Worm (Caenorhabditis elegans): ENCODE results near the gene cyn-13.
A peak's percentile ranks its signal among the peaks of the same experiment; 100 is the strongest.

cyn-13 gene

ce11 chrIV:17126512-17126911 is 10.1 kb upstream of the cyn-13 start:
- no peak for TF ChIP-seq aly-1 (tag; optimal IDR thresholded peaks at IDR 0.05)
- no peak for TF ChIP-seq flt-1 (GFP tag; IDR thresholded peaks at IDR 0.05)
- TF ChIP-seq tbx-11 (GFP tag; IDR thresholded peaks at IDR 0.05), result no peak
- TF ChIP-seq tbx-37 (GFP tag; conservative IDR thresholded peaks at IDR 0.05), result no peak; the same call in 1 of the 2 replicates
- TF ChIP-seq B0310.2 (tag; optimal IDR thresholded peaks at IDR 0.05), result no peak
- no peak for TF ChIP-seq ceh-13 (GFP tag; optimal IDR thresholded peaks at IDR 0.05)
- no peak for TF ChIP-seq pes-1 (GFP tag; IDR thresholded peaks at IDR 0.05)
- no peak for TF ChIP-seq ama-1 (optimal IDR thresholded peaks at IDR 0.05)
- no peak for TF ChIP-seq sea-1 (GFP tag; conservative IDR thresholded peaks at IDR 0.05)
- no peak for TF ChIP-seq hmbx-1 (tag; optimal IDR thresholded peaks at IDR 0.05)

- TF ChIP-seq hmg-4 (GFP tag; optimal IDR thresholded peaks at IDR 0.05) (no peak), aly-1 (tag; optimal IDR thresholded peaks at IDR 0.05) (no peak), sea-1 (GFP tag; conservative IDR thresholded peaks at IDR 0.05) (no peak), ceh-13 (GFP tag; optimal IDR thresholded peaks at IDR 0.05) (no peak), ets-7 (tag; optimal IDR thresholded peaks at IDR 0.05) (no peak), tbx-11 (GFP tag; IDR thresholded peaks at IDR 0.05) (no peak), flt-1 (GFP tag; IDR thresholded peaks at IDR 0.05) (no peak), B0310.2 (tag; optimal IDR thresholded peaks at IDR 0.05) (no peak), ceh-36 (tag; optimal IDR thresholded peaks at IDR 0.05) (no peak), pes-1 (GFP tag; IDR thresholded peaks at IDR 0.05) (no peak), F13C5.2 (tag; optimal IDR thresholded peaks at IDR 0.05) (no peak), scrt-1 (GFP tag; IDR thresholded peaks at IDR 0.05) (no peak)
Observed at ce11 chrIV:17125967-17126366, 9.5 kb upstream of the cyn-13 start.

- TF ChIP-seq B0310.2 (tag; optimal IDR thresholded peaks at IDR 0.05) (no peak), scrt-1 (GFP tag; IDR thresholded peaks at IDR 0.05) (no peak)
Observed at ce11 chrIV:17121058-17121773, 4.8 kb upstream of the cyn-13 start.

- TF ChIP-seq flt-1 (GFP tag; IDR thresholded peaks at IDR 0.05) (no peak), tbx-11 (GFP tag; IDR thresholded peaks at IDR 0.05) (no peak), F13C5.2 (tag; optimal IDR thresholded peaks at IDR 0.05) (no peak), tra-4 (tag; optimal IDR thresholded peaks at IDR 0.05) (no peak)
Observed at ce11 chrIV:17118987-17119732, 2.7 kb upstream of the cyn-13 start, which contains the start of gene itsn-1. TSS of gene itsn-1 (plus strand) at chrIV:17119682.

- TF ChIP-seq ama-1 (optimal IDR thresholded peaks at IDR 0.05), result no peak
- no peak for TF ChIP-seq ceh-36 (tag; optimal IDR thresholded peaks at IDR 0.05)
- TF ChIP-seq aly-1 (tag; optimal IDR thresholded peaks at IDR 0.05), result no peak
Observed at ce11 chrIV:17118585-17118984, 2.1 kb upstream of the cyn-13 start, which contains the start of gene uaf-2. TSS of gene uaf-2 (minus strand) at chrIV:17118767.

- TF ChIP-seq pes-1 (GFP tag; IDR thresholded peaks at IDR 0.05), result 0 out of 2 replicates have a peak, but pooled peaks have one; percentile 23
- TF ChIP-seq scrt-1 (GFP tag; IDR thresholded peaks at IDR 0.05), result no peak
Observed at ce11 chrIV:17116821-17117220, 364 bp upstream of the cyn-13 start.

ce11 chrIV:17111813-17112212 is 4.6 kb downstream of the cyn-13 start, which contains the start of gene Y116A8C.33:
TSS of gene Y116A8C.33 (plus strand) at chrIV:17112113.
- TF ChIP-seq ama-1 (optimal IDR thresholded peaks at IDR 0.05), result no peak
- TF ChIP-seq B0310.2 (tag; optimal IDR thresholded peaks at IDR 0.05), result no peak
- TF ChIP-seq ets-7 (tag; optimal IDR thresholded peaks at IDR 0.05), result no peak
- no peak for TF ChIP-seq hmbx-1 (tag; optimal IDR thresholded peaks at IDR 0.05)
- TF ChIP-seq tra-4 (tag; optimal IDR thresholded peaks at IDR 0.05), result no peak
- TF ChIP-seq flt-1 (GFP tag; IDR thresholded peaks at IDR 0.05), result no peak
- no peak for TF ChIP-seq tbx-11 (GFP tag; IDR thresholded peaks at IDR 0.05)
- TF ChIP-seq scrt-1 (GFP tag; IDR thresholded peaks at IDR 0.05), result no peak
- no peak for TF ChIP-seq tbx-37 (GFP tag; conservative IDR thresholded peaks at IDR 0.05)
- no peak for TF ChIP-seq pes-1 (GFP tag; IDR thresholded peaks at IDR 0.05)
- TF ChIP-seq ceh-36 (tag; optimal IDR thresholded peaks at IDR 0.05), result no peak
- no peak for TF ChIP-seq hmg-4 (GFP tag; optimal IDR thresholded peaks at IDR 0.05)
- TF ChIP-seq ceh-13 (GFP tag; optimal IDR thresholded peaks at IDR 0.05), result no peak
- TF ChIP-seq sea-1 (GFP tag; conservative IDR thresholded peaks at IDR 0.05), result no peak
- TF ChIP-seq hnd-1 (tag; optimal IDR thresholded peaks at IDR 0.05), result no peak
- TF ChIP-seq aly-1 (tag; optimal IDR thresholded peaks at IDR 0.05), result no peak
- no peak for TF ChIP-seq F13C5.2 (tag; optimal IDR thresholded peaks at IDR 0.05)

ce11 chrIV:17110882-17111281 is 5.6 kb downstream of the cyn-13 start, which contains the start of gene sfa-1:
TSS of gene sfa-1 (minus strand) at chrIV:17110982.
- TF ChIP-seq B0310.2 (tag; optimal IDR thresholded peaks at IDR 0.05) (no peak), ceh-13 (GFP tag; optimal IDR thresholded peaks at IDR 0.05) (no peak), tbx-11 (GFP tag; IDR thresholded peaks at IDR 0.05) (no peak), hmbx-1 (tag; optimal IDR thresholded peaks at IDR 0.05) (no peak), ceh-36 (tag; optimal IDR thresholded peaks at IDR 0.05) (no peak), tbx-37 (GFP tag; conservative IDR thresholded peaks at IDR 0.05) (no peak), sea-1 (GFP tag; conservative IDR thresholded peaks at IDR 0.05) (no peak), ama-1 (optimal IDR thresholded peaks at IDR 0.05) (no peak), flt-1 (GFP tag; IDR thresholded peaks at IDR 0.05) (no peak), pes-1 (GFP tag; IDR thresholded peaks at IDR 0.05) (no peak), hmg-4 (GFP tag; optimal IDR thresholded peaks at IDR 0.05) (no peak), ets-7 (tag; optimal IDR thresholded peaks at IDR 0.05) (no peak), aly-1 (tag; optimal IDR thresholded peaks at IDR 0.05) (no peak), F13C5.2 (tag; optimal IDR thresholded peaks at IDR 0.05) (no peak), tra-4 (tag; optimal IDR thresholded peaks at IDR 0.05) (no peak), hnd-1 (tag; optimal IDR thresholded peaks at IDR 0.05) (no peak), scrt-1 (GFP tag; IDR thresholded peaks at IDR 0.05) (no peak)

Data from whole organism, early embryonic.